Worm (Caenorhabditis elegans) whole organism, late embryonic: ENCODE measurements around the gene mdt-28.
A peak's percentile ranks its signal among the peaks of the same experiment; 100 is the strongest.

Experiments
- C08G9.2 ChIP-seq: sonication (generic microtip); optimal IDR thresholded peaks from 2 replicates; lab custom pipeline; 2016; ENCODE audit warnings: mild to moderate bottlenecking, missing genetic modification characterization, moderate library complexity, missing compliant biosample characterization
- F13H6.1 ChIP-seq: sonication (generic microtip); optimal IDR thresholded peaks from 2 replicates; lab custom pipeline; 2016; ENCODE audit warnings: missing genetic modification characterization, missing compliant biosample characterization
- K09A11.1 ChIP-seq: sonication (generic microtip); optimal IDR thresholded peaks from 2 replicates; lab custom pipeline; 2017; ENCODE audit warnings: antibody characterized with exemption, mild to moderate bottlenecking, missing genetic modification characterization, missing compliant biosample characterization; ENCODE audit not compliant: insufficient read depth
- Y22D7AL.16 ChIP-seq: sonication (generic microtip); optimal IDR thresholded peaks from 2 replicates; lab custom pipeline; 2016; ENCODE audit warnings: missing genetic modification characterization, missing compliant biosample characterization
- ahr-1 ChIP-seq: sonication (generic microtip); optimal IDR thresholded peaks from 2 replicates; lab custom pipeline; 2016; ENCODE audit warnings: missing genetic modification characterization, missing compliant biosample characterization
- ama-1 ChIP-seq: fragments of 150-350 bp; optimal IDR thresholded peaks from 2 replicates; lab custom pipeline; 2014
- ceh-14 ChIP-seq: sonication (generic microtip); optimal IDR thresholded peaks from 2 replicates; lab custom pipeline; 2016; ENCODE audit warnings: missing genotype, missing genetic modification characterization, missing compliant biosample characterization
- ceh-18 ChIP-seq: sonication (generic microtip); optimal IDR thresholded peaks from 2 replicates; lab custom pipeline; 2016; ENCODE audit warnings: missing genetic modification characterization, missing compliant biosample characterization
- ceh-19 ChIP-seq: fragments of 200-800 bp; sonication (Bioruptor generic); optimal IDR thresholded peaks from 2 replicates; lab custom pipeline; 2018; ENCODE audit warnings: mild to moderate bottlenecking, missing genetic modification characterization, missing compliant biosample characterization
- ceh-2 ChIP-seq: sonication (generic microtip); optimal IDR thresholded peaks from 2 replicates; lab custom pipeline; 2016; ENCODE audit warnings: missing genotype, missing genetic modification characterization, missing compliant biosample characterization
- ceh-24 ChIP-seq: sonication (generic microtip); optimal IDR thresholded peaks from 2 replicates; lab custom pipeline; 2016; ENCODE audit warnings: mild to moderate bottlenecking, missing genetic modification characterization, missing compliant biosample characterization
- ceh-30 ChIP-seq: fragments of 150-350 bp; optimal IDR thresholded peaks from 2 replicates; lab custom pipeline; 2014; ENCODE audit warnings: missing biosample characterization, missing genetic modification characterization
- ceh-31 ChIP-seq: sonication (generic microtip); optimal IDR thresholded peaks from 2 replicates; lab custom pipeline; 2016; ENCODE audit warnings: missing genetic modification characterization, missing compliant biosample characterization
- ceh-34 ChIP-seq: sonication (generic microtip); optimal IDR thresholded peaks from 2 replicates; lab custom pipeline; 2016; ENCODE audit warnings: mild to moderate bottlenecking, missing genetic modification characterization, missing compliant biosample characterization
- ceh-48 ChIP-seq: sonication (generic microtip); optimal IDR thresholded peaks from 2 replicates; lab custom pipeline; 2016; ENCODE audit warnings: missing genetic modification characterization, inconsistent platforms, missing compliant biosample characterization
- ceh-6 ChIP-seq: fragments of 200-800 bp; sonication (Bioruptor generic); optimal IDR thresholded peaks from 2 replicates; lab custom pipeline; 2018; ENCODE audit warnings: mild to moderate bottlenecking, missing genetic modification characterization, missing compliant biosample characterization
- che-1 ChIP-seq: sonication (generic microtip); optimal IDR thresholded peaks from 2 replicates; lab custom pipeline; 2016; ENCODE audit warnings: mild to moderate bottlenecking, missing genetic modification characterization, missing compliant biosample characterization
- dmd-4 ChIP-seq: sonication (generic microtip); optimal IDR thresholded peaks from 2 replicates; lab custom pipeline; 2016; ENCODE audit warnings: borderline replicate concordance, missing genetic modification characterization, missing compliant biosample characterization
- elt-2 ChIP-seq: sonication (generic microtip); optimal IDR thresholded peaks from 2 replicates; lab custom pipeline; 2016; ENCODE audit warnings: missing genetic modification reagents, missing genetic modification characterization, missing compliant biosample characterization
- ets-4 ChIP-seq: sonication (generic microtip); optimal IDR thresholded peaks from 2 replicates; lab custom pipeline; 2016; ENCODE audit warnings: missing genetic modification characterization, missing compliant biosample characterization
- fax-1 ChIP-seq: sonication (generic microtip); optimal IDR thresholded peaks from 2 replicates; lab custom pipeline; 2016; ENCODE audit warnings: missing genotype, missing genetic modification characterization, missing compliant biosample characterization
- fkh-10 ChIP-seq: fragments of 150-350 bp; optimal IDR thresholded peaks from 2 replicates; lab custom pipeline; 2014; ENCODE audit warnings: missing biosample characterization, missing genetic modification reagents, missing genetic modification characterization
- fkh-6 ChIP-seq: sonication (generic microtip); optimal IDR thresholded peaks from 2 replicates; lab custom pipeline; 2016; ENCODE audit warnings: missing genetic modification characterization, missing compliant biosample characterization
- gmeb-2 ChIP-seq: sonication (generic microtip); optimal IDR thresholded peaks from 2 replicates; lab custom pipeline; 2016; ENCODE audit warnings: missing genetic modification characterization, inconsistent platforms, missing compliant biosample characterization
- hlh-13 ChIP-seq: fragments of 200-800 bp; sonication (Bioruptor generic); optimal IDR thresholded peaks from 2 replicates; lab custom pipeline; 2018; ENCODE audit warnings: mild to moderate bottlenecking, missing genetic modification characterization, missing compliant biosample characterization
- hlh-15 ChIP-seq: sonication (generic microtip); optimal IDR thresholded peaks from 2 replicates; lab custom pipeline; 2016; ENCODE audit warnings: missing genetic modification characterization, missing compliant biosample characterization
- hlh-30 ChIP-seq: sonication (generic microtip); optimal IDR thresholded peaks from 2 replicates; lab custom pipeline; 2017; ENCODE audit warnings: antibody characterized with exemption, missing genetic modification characterization, missing compliant biosample characterization; ENCODE audit not compliant: insufficient read depth
- hlh-8 ChIP-seq: sonication (generic microtip); optimal IDR thresholded peaks from 2 replicates; lab custom pipeline; 2016; ENCODE audit warnings: missing genotype, missing genetic modification characterization, missing compliant biosample characterization
- lim-6 ChIP-seq: sonication (generic microtip); optimal IDR thresholded peaks from 2 replicates; lab custom pipeline; 2016; ENCODE audit warnings: missing genetic modification characterization, missing compliant biosample characterization
- lin-11 ChIP-seq: fragments of 200-800 bp; sonication (Bioruptor generic); optimal IDR thresholded peaks from 2 replicates; lab custom pipeline; 2018; ENCODE audit warnings: mild to moderate bottlenecking, missing genetic modification characterization, missing compliant biosample characterization
- madf-2 ChIP-seq: sonication (generic microtip); optimal IDR thresholded peaks from 2 replicates; lab custom pipeline; 2017; ENCODE audit warnings: missing genetic modification characterization, missing compliant biosample characterization
- nfya-1 ChIP-seq: sonication (generic microtip); optimal IDR thresholded peaks from 2 replicates; lab custom pipeline; 2017; ENCODE audit warnings: missing genetic modification characterization, mild to moderate bottlenecking, missing compliant biosample characterization, antibody characterized with exemption, moderate library complexity
- nhr-11 ChIP-seq: fragments of 150-350 bp; optimal IDR thresholded peaks from 2 replicates; lab custom pipeline; 2014; ENCODE audit warnings: missing biosample characterization, missing genetic modification characterization
- nhr-232 ChIP-seq: sonication (generic microtip); optimal IDR thresholded peaks from 2 replicates; lab custom pipeline; 2016; ENCODE audit warnings: missing genetic modification characterization, missing compliant biosample characterization
- npax-4 ChIP-seq: sonication (generic microtip); optimal IDR thresholded peaks from 2 replicates; lab custom pipeline; 2016; ENCODE audit warnings: missing genetic modification characterization, missing compliant biosample characterization
- odd-2 ChIP-seq: sonication (generic microtip); optimal IDR thresholded peaks from 2 replicates; lab custom pipeline; 2017; ENCODE audit warnings: antibody characterized with exemption, mild to moderate bottlenecking, missing genetic modification characterization, missing compliant biosample characterization
- pag-3 ChIP-seq: sonication (generic microtip); optimal IDR thresholded peaks from 2 replicates; lab custom pipeline; 2016; ENCODE audit warnings: missing compliant biosample characterization, missing genetic modification characterization, borderline replicate concordance
- pat-9 ChIP-seq: fragments of 200-800 bp; sonication (Bioruptor generic); optimal IDR thresholded peaks from 2 replicates; lab custom pipeline; 2018; ENCODE audit warnings: mild to moderate bottlenecking, missing genetic modification characterization, moderate library complexity, missing compliant biosample characterization
- pax-1 ChIP-seq: fragments of 150-350 bp; optimal IDR thresholded peaks from 2 replicates; lab custom pipeline; 2014; ENCODE audit warnings: missing biosample characterization, missing genetic modification characterization
- pha-2 ChIP-seq: sonication (generic microtip); optimal IDR thresholded peaks from 2 replicates; lab custom pipeline; 2017; ENCODE audit warnings: mild to moderate bottlenecking, missing genetic modification characterization, missing compliant biosample characterization
- pha-4 ChIP-seq: fragments of 150-350 bp; optimal IDR thresholded peaks from 2 replicates; lab custom pipeline; 2018; ENCODE audit warnings: missing biosample characterization, missing genetic modification reagents, missing genetic modification characterization
- pqm-1 ChIP-seq: sonication (generic microtip); optimal IDR thresholded peaks from 2 replicates; lab custom pipeline; 2016; ENCODE audit warnings: missing genetic modification characterization, missing compliant biosample characterization
- pros-1 ChIP-seq: fragments of 150-350 bp; optimal IDR thresholded peaks from 2 replicates; lab custom pipeline; 2014; ENCODE audit warnings: missing biosample characterization, missing genetic modification reagents, missing genetic modification characterization
- ref-2 ChIP-seq: sonication (generic microtip); optimal IDR thresholded peaks from 2 replicates; lab custom pipeline; 2016; ENCODE audit warnings: missing genetic modification characterization, missing compliant biosample characterization
- rnt-1 ChIP-seq: sonication (generic microtip); optimal IDR thresholded peaks from 2 replicates; lab custom pipeline; 2016; ENCODE audit warnings: missing genetic modification characterization, missing compliant biosample characterization
- sox-2 ChIP-seq: fragments of 200-800 bp; sonication (Bioruptor generic); IDR thresholded peaks from 2 replicates; pipeline ENCODE4 v1.3.6; 2022; ENCODE audit warnings: missing genetic modification reagents, missing genetic modification characterization, missing compliant biosample characterization
- sox-4 ChIP-seq: sonication (generic microtip); optimal IDR thresholded peaks from 2 replicates; lab custom pipeline; 2017; ENCODE audit warnings: mild to moderate bottlenecking, missing genetic modification characterization, inconsistent platforms, missing compliant biosample characterization
- syd-9 ChIP-seq: sonication (generic microtip); optimal IDR thresholded peaks from 2 replicates; lab custom pipeline; 2016; ENCODE audit warnings: mild to moderate bottlenecking, missing genetic modification characterization, moderate library complexity, missing compliant biosample characterization
- tbx-7 ChIP-seq: sonication (generic microtip); optimal IDR thresholded peaks from 2 replicates; lab custom pipeline; 2016; ENCODE audit warnings: missing genotype, missing genetic modification characterization, missing compliant biosample characterization
- ttx-3 ChIP-seq: sonication (generic microtip); optimal IDR thresholded peaks from 2 replicates; lab custom pipeline; 2016; ENCODE audit warnings: missing genetic modification reagents, missing genetic modification characterization, missing compliant biosample characterization
- unc-3 ChIP-seq, 2 experiments: fragments of 200-800 bp in 1 of 2; sonication (Bioruptor generic) in 1 of 2; sonication (generic microtip) in 1 of 2; conservative IDR thresholded peaks in 1 of 2; optimal IDR thresholded peaks in 1 of 2; 2 replicates each; pipeline versions ENCODE4 v1.3.6 to Lab custom; 2016 to 2022; ENCODE audit warnings: missing compliant biosample characterization in 2 of 2, missing genetic modification characterization in 2 of 2, missing genetic modification reagents in 1 of 2
- unc-42 ChIP-seq: sonication (generic microtip); optimal IDR thresholded peaks from 2 replicates; lab custom pipeline; 2016; ENCODE audit warnings: missing genotype, missing genetic modification characterization, missing compliant biosample characterization
- unc-55 ChIP-seq: sonication (generic microtip); optimal IDR thresholded peaks from 2 replicates; lab custom pipeline; 2017; ENCODE audit warnings: missing biosample characterization, missing genetic modification reagents, missing genetic modification characterization
- unc-86 ChIP-seq: sonication (generic microtip); optimal IDR thresholded peaks from 2 replicates; lab custom pipeline; 2016; ENCODE audit warnings: missing genetic modification characterization, missing compliant biosample characterization

mdt-28 gene

DNA sequence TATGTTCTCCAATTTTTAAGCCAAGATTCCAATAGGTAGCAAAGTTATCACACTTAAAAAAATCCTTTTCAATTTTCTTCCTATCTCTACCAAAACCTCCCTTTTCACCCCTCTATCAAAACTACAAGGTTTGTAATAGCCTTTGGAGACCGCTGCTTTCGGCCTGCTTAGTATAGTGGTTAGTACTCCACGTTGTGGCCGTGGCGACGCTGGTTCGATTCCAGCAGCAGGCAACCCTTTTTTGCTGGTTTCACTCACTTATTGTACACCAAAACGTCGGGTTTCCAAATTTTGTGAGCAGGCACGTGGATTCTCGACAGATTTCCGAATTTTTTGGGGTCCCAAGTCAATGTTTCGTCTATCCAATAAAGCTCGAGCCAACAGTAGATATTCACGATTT is 21.3 kb downstream of the mdt-28 start:
- TF ChIP-seq pax-1 (tag; lab: Kevin White, UChicago) (no peak), pha-2 (tag; lab: Kevin White, UChicago) (no peak), syd-9 (tag; lab: Kevin White, UChicago) (peak; percentile 23), ref-2 (no peak), ceh-2 (no peak), C08G9.2 (peak; percentile 25), F13H6.1 (no peak), madf-2 (tag; lab: Kevin White, UChicago) (no peak), ceh-19 (GFP tag; lab: Kevin White, UChicago) (peak; percentile 25), rnt-1 (peak; percentile 13), npax-4 (tag; lab: Kevin White, UChicago) (peak; percentile 6), pat-9 (tag; lab: Kevin White, UChicago) (peak; percentile 27), ceh-30 (tag; lab: Kevin White, UChicago) (no peak), pha-4 (tag; lab: Kevin White, UChicago) (no peak), sox-2 (GFP tag; lab: Robert Waterston, UW) (no peak), gmeb-2 (tag; lab: Kevin White, UChicago) (peak; percentile 46), pag-3 (tag; lab: Kevin White, UChicago) (no peak), dmd-4 (no peak), unc-3 (GFP tag; conservative IDR thresholded peaks at IDR 0.05; lab: Robert Waterston, UW) (no peak), unc-3 (tag; optimal IDR thresholded peaks at IDR 0.05; lab: Kevin White, UChicago) (no peak), ceh-24 (tag; lab: Kevin White, UChicago) (no peak), pqm-1 (tag; lab: Kevin White, UChicago) (no peak), ceh-31 (tag; lab: Kevin White, UChicago) (no peak), fax-1 (tag; lab: Kevin White, UChicago) (no peak), hlh-13 (GFP tag; lab: Kevin White, UChicago) (no peak), ceh-34 (tag; lab: Kevin White, UChicago) (no peak), pros-1 (tag; lab: Kevin White, UChicago) (no peak), ama-1 (no peak), K09A11.1 (tag; lab: Kevin White, UChicago) (no peak), fkh-6 (tag; lab: Kevin White, UChicago) (no peak), Y22D7AL.16 (tag; lab: Kevin White, UChicago) (peak; percentile 22), fkh-10 (no peak), lim-6 (tag; lab: Kevin White, UChicago) (no peak), ceh-14 (tag; lab: Kevin White, UChicago) (no peak), hlh-30 (tag; lab: Kevin White, UChicago) (no peak), nfya-1 (tag; lab: Kevin White, UChicago) (no peak), ets-4 (tag; lab: Kevin White, UChicago) (no peak), che-1 (peak; percentile 71), ceh-18 (tag; lab: Kevin White, UChicago) (no peak), unc-42 (tag; lab: Kevin White, UChicago) (no peak), ceh-6 (peak; percentile 12), odd-2 (no peak), nhr-232 (peak; percentile 43), unc-55 (GFP tag; lab: Kevin White, UChicago) (no peak), nhr-11 (tag; lab: Kevin White, UChicago) (no peak), elt-2 (tag; lab: Kevin White, UChicago) (peak; percentile 48), sox-4 (tag; lab: Kevin White, UChicago) (peak; percentile 44), ceh-48 (no peak), hlh-8 (tag; lab: Kevin White, UChicago) (no peak), lin-11 (peak; percentile 15), ahr-1 (tag; lab: Kevin White, UChicago) (no peak), ttx-3 (tag; lab: Kevin White, UChicago) (peak; percentile 23), tbx-7 (no peak), unc-86 (tag; lab: Kevin White, UChicago) (no peak), hlh-15 (peak; percentile 15)
